Worm (Caenorhabditis elegans) whole organism, L4/young adult: Measurements from ENCODE around the gene F35H10.10.

ENCODE experiments used
- W03F9.2 ChIP-seq: fragments of 150-350 bp; optimal IDR thresholded peaks from 2 replicates; lab custom pipeline; 2014; ENCODE audit warnings: missing biosample characterization, missing genetic modification characterization
- dao-5 ChIP-seq: sonication (generic microtip); optimal IDR thresholded peaks from 2 replicates; lab custom pipeline; 2016; ENCODE audit warnings: missing genotype, missing genetic modification characterization, moderate library complexity, missing compliant biosample characterization
- him-1 ChIP-seq: sonication (generic microtip); optimal IDR thresholded peaks from 2 replicates; lab custom pipeline; 2016; ENCODE audit warnings: missing genotype, missing genetic modification reagents, missing genetic modification characterization, missing compliant biosample characterization

The F35H10.10 gene

ce11 chrIV:8266024-8266949, 46.5 kb downstream of the F35H10.10 start:
- TF ChIP-seq W03F9.2 (tag; lab: Kevin White, UChicago): no peak
- no peak for TF ChIP-seq dao-5 (tag; lab: Kevin White, UChicago)
- TF ChIP-seq him-1: no peak

DNA sequence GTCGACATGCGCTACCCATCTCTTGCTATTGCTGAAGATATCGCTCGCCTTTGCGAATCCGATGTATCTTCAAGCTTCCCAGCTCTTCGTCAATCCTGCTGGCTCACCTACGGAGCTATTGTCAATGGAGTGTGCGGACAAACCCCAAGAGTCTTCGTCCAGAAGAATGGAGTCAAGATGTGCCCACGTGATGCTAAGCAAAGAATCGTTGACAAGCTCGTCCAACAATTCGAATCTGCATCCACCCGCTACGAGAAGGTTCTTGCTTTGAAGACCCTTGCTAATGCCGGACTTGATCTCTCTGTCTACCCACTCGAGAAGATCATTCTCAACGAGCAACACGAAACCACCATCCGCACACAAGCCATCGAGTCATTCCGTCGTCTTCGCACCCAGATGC, 50.1 kb downstream of the F35H10.10 start:
- TF ChIP-seq dao-5 (tag; lab: Kevin White, UChicago) (no peak), W03F9.2 (tag; lab: Kevin White, UChicago) (no peak), him-1 (no peak)

- TF ChIP-seq W03F9.2 (tag; lab: Kevin White, UChicago) (no peak), dao-5 (tag; lab: Kevin White, UChicago) (peak; percentile 50)
These were observed 51.7 kb downstream of the F35H10.10 start, which contains the start of gene vit-6 for ce11 chrIV:8260848-8261638. TSS of gene vit-6 (plus strand) at chrIV:8261157.

- no peak for TF ChIP-seq him-1
- no peak for TF ChIP-seq dao-5 (tag; lab: Kevin White, UChicago)
- no peak for TF ChIP-seq W03F9.2 (tag; lab: Kevin White, UChicago)
These were observed 52.8 kb downstream of the F35H10.10 start, which contains the start of gene K07H8.7 for ce11 chrIV:8259904-8260303. TSS of gene K07H8.7 (minus strand) at chrIV:8260004.
